Worm (Caenorhabditis elegans): ENCODE results near the gene B0303.11.
A peak's percentile ranks its signal among the peaks of the same experiment; 100 is the strongest.

B0303.11 gene

DNA sequence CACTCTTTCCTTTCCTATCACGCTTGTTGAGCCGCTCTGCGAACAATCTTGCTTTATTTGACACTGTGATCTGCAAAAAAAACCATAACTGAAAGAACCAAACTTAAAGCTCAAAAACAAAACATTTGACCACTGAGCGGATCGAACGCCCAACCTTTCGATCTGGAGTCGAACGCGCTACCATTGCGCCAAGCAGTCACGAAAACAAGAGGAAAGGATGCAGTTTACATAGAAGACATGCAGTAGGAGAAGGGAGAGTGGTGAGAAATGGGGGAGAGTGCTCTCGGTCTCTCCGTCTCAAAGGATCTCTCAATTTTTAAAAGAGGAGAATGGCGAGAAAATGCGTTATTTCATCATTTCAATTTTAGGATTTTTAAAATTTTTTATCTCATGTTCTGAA is 31.8 kb downstream of the B0303.11 start:
- TF ChIP-seq zfp-2 (tag; optimal IDR thresholded peaks at IDR 0.05) = peak; percentile 24
- TF ChIP-seq daf-8 (GFP tag; IDR thresholded peaks at IDR 0.05) = no peak
- TF ChIP-seq nhr-42 (GFP tag; IDR thresholded peaks at IDR 0.05) = peak; percentile 87
- TF ChIP-seq T20F7.1 (GFP tag; optimal IDR thresholded peaks at IDR 0.05) = peak; percentile 73
- peak; percentile 91 for TF ChIP-seq madf-9 (GFP tag; conservative IDR thresholded peaks at IDR 0.05)
- TF ChIP-seq nhr-102 (tag; optimal IDR thresholded peaks at IDR 0.05) = peak; percentile 75
- no peak for TF ChIP-seq ceh-82 (tag; optimal IDR thresholded peaks at IDR 0.05)
- TF ChIP-seq zag-1 (tag; optimal IDR thresholded peaks at IDR 0.05) = no peak
- TF ChIP-seq nhr-28 (tag; optimal IDR thresholded peaks at IDR 0.05) = peak; percentile 63
- TF ChIP-seq F10B5.3 (tag; optimal IDR thresholded peaks at IDR 0.05) = peak; percentile 3
- TF ChIP-seq zfp-3 (GFP tag; conservative IDR thresholded peaks at IDR 0.05) = peak; percentile 78; the same call in 1 of the 2 replicates
- peak; percentile 75 for TF ChIP-seq lir-3 (tag; optimal IDR thresholded peaks at IDR 0.05)
- peak; percentile 46 for TF ChIP-seq hlh-11 (tag; optimal IDR thresholded peaks at IDR 0.05)
- TF ChIP-seq lin-38 (GFP tag; IDR thresholded peaks at IDR 0.05) = peak; percentile 84
- TF ChIP-seq arid-1 (GFP tag; conservative IDR thresholded peaks at IDR 0.05) = peak; percentile 90
- TF ChIP-seq snpc-1.2 (GFP tag; IDR thresholded peaks at IDR 0.05) = peak; percentile 80
- TF ChIP-seq php-3 (GFP tag; IDR thresholded peaks at IDR 0.05) = peak; percentile 72
- peak; percentile 0 for TF ChIP-seq fkh-10 (GFP tag; optimal IDR thresholded peaks at IDR 0.05)
- no peak for TF ChIP-seq ces-1 (GFP tag; optimal IDR thresholded peaks at IDR 0.05)
- TF ChIP-seq lin-39 (tag; optimal IDR thresholded peaks at IDR 0.05) = no peak
- TF ChIP-seq cey-2 (tag; optimal IDR thresholded peaks at IDR 0.05; ENCODE audit: borderline replicate concordance, insufficient read depth) = no peak
- TF ChIP-seq dve-1 (tag; optimal IDR thresholded peaks at IDR 0.05; ENCODE audit: insufficient read depth) = peak; percentile 58
- TF ChIP-seq attf-4 (tag; optimal IDR thresholded peaks at IDR 0.05) = no peak
- TF ChIP-seq zip-2 (tag; optimal IDR thresholded peaks at IDR 0.05) = peak; percentile 63
- peak; percentile 21 for TF ChIP-seq ama-1 (optimal IDR thresholded peaks at IDR 0.05)
- TF ChIP-seq ceh-62 (tag; optimal IDR thresholded peaks at IDR 0.05) = no peak
- peak; percentile 62 for TF ChIP-seq mxl-3 (GFP tag; optimal IDR thresholded peaks at IDR 0.05)
- TF ChIP-seq saeg-2 (GFP tag; IDR thresholded peaks at IDR 0.05) = 0 out of 2 replicates have a peak, but pooled peaks have one; percentile 7
- peak in 1 of 2 experiments; percentile 69 for TF ChIP-seq hif-1 (tag; optimal IDR thresholded peaks at IDR 0.05)
- TF ChIP-seq Y105C5A.15 (GFP tag; IDR thresholded peaks at IDR 0.05) = peak; percentile 93
- TF ChIP-seq Y5F2A.4 (GFP tag; optimal IDR thresholded peaks at IDR 0.05) = peak; percentile 41
- TF ChIP-seq pqm-1 (tag; optimal IDR thresholded peaks at IDR 0.05) = no peak
- TF ChIP-seq pha-4 (GFP tag; IDR thresholded peaks at IDR 0.05) = peak; percentile 93
- no peak for TF ChIP-seq pha-4 (tag; optimal IDR thresholded peaks at IDR 0.05)
- peak; percentile 29; the same call in 1 of the 2 replicates for TF ChIP-seq set-16 (GFP tag; IDR thresholded peaks at IDR 0.05)
- TF ChIP-seq tra-1 (GFP tag; IDR thresholded peaks at IDR 0.05) = peak; percentile 87
- TF ChIP-seq ztf-11 (tag; optimal IDR thresholded peaks at IDR 0.05) = no peak
- TF ChIP-seq ZK546.5 (tag; optimal IDR thresholded peaks at IDR 0.05) = no peak
- no peak for TF ChIP-seq nhr-10 (tag; optimal IDR thresholded peaks at IDR 0.05)
- peak; percentile 81 for TF ChIP-seq Y48G9A.11 (GFP tag; IDR thresholded peaks at IDR 0.05)
- peak; percentile 72 for TF ChIP-seq hlh-30 (tag; optimal IDR thresholded peaks at IDR 0.05; ENCODE audit: insufficient read depth)
- TF ChIP-seq lsy-2 (tag; optimal IDR thresholded peaks at IDR 0.05) = peak; percentile 36 to 68
- peak; percentile 76 for TF ChIP-seq mep-1 (tag; optimal IDR thresholded peaks at IDR 0.05)
- no peak for TF ChIP-seq D1046.2 (GFP tag; IDR thresholded peaks at IDR 0.05)
- TF ChIP-seq dmd-9 (GFP tag; IDR thresholded peaks at IDR 0.05) = peak; percentile 71; the same call in 1 of the 2 replicates
- TF ChIP-seq lim-7 (GFP tag; IDR thresholded peaks at IDR 0.05) = peak; percentile 97
- TF ChIP-seq aha-1 (tag) = peak; percentile 84
- peak; percentile 82 for TF ChIP-seq mes-2 (tag; optimal IDR thresholded peaks at IDR 0.05; ENCODE audit: poor library complexity, severe bottlenecking)
- peak; percentile 72 for TF ChIP-seq rbr-2 (tag; optimal IDR thresholded peaks at IDR 0.05)
- peak; percentile 90 for TF ChIP-seq vab-7 (GFP tag; IDR thresholded peaks at IDR 0.05)
- no peak for TF ChIP-seq egl-27 (tag; optimal IDR thresholded peaks at IDR 0.05)
- no peak for TF ChIP-seq skn-1 (tag; optimal IDR thresholded peaks at IDR 0.05)

All from whole organism, L4 larva.